Worm (Caenorhabditis elegans) whole organism, L1 larva: ENCODE results near the gene D2024.5.

ENCODE experiments used
- snpc-4 ChIP-seq: fragments of 150-350 bp; optimal IDR thresholded peaks from 2 replicates; lab custom pipeline; 2014; ENCODE audit warnings: missing biosample characterization, missing genetic modification characterization
- unc-98 ChIP-seq: fragments of 200-800 bp; sonication (Bioruptor generic); IDR thresholded peaks from 2 replicates; pipeline ENCODE4 v1.3.6; 2022; ENCODE audit warnings: missing genetic modification characterization, missing compliant biosample characterization

- TF ChIP-seq unc-98 (GFP tag; lab: Robert Waterston, UW), result no peak
- no peak for TF ChIP-seq snpc-4 (tag; lab: Kevin White, UChicago)
These were observed 39.3 kb downstream of the D2024.5 start, which contains the start of gene srlf-7 for ce11 chrIV:7188528-7189422.
